Worm (Caenorhabditis elegans): Measurements from ENCODE around the gene R09E10.6.

DNA sequence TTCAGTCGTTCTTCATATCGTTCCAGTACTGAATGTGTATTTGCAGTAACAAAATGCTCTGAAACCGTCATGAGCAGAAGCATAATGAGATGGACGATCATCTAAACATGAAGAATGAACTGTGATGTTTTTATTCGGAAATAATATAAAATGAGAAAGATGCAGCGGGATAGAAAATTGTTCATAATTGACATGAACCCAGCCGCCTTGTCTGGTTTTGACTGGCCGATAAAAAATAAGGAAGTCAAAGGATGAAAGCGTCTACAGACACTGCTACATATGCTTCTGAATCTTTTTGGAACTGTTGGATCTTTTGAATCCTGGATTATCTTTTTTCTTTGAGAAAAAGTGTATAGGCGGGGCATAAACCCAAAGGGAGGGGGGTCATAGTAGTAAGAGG lies 34.4 kb downstream of the R09E10.6 start, which contains the start of gene F01G10.9:
- TF ChIP-seq W03F9.2 (tag; optimal IDR thresholded peaks at IDR 0.05) (no peak), dao-5 (tag; optimal IDR thresholded peaks at IDR 0.05) (no peak)
